Worm (Caenorhabditis elegans) whole organism, L4/young adult: Measurements from ENCODE around the gene affl-2.

Experiments
- W03F9.2 ChIP-seq: fragments of 150-350 bp; optimal IDR thresholded peaks from 2 replicates; lab custom pipeline; 2014; ENCODE audit warnings: missing biosample characterization, missing genetic modification characterization
- dao-5 ChIP-seq: sonication (generic microtip); optimal IDR thresholded peaks from 2 replicates; lab custom pipeline; 2016; ENCODE audit warnings: missing genotype, missing genetic modification characterization, moderate library complexity, missing compliant biosample characterization
- him-1 ChIP-seq: sonication (generic microtip); optimal IDR thresholded peaks from 2 replicates; lab custom pipeline; 2016; ENCODE audit warnings: missing genotype, missing genetic modification reagents, missing genetic modification characterization, missing compliant biosample characterization

DNA sequence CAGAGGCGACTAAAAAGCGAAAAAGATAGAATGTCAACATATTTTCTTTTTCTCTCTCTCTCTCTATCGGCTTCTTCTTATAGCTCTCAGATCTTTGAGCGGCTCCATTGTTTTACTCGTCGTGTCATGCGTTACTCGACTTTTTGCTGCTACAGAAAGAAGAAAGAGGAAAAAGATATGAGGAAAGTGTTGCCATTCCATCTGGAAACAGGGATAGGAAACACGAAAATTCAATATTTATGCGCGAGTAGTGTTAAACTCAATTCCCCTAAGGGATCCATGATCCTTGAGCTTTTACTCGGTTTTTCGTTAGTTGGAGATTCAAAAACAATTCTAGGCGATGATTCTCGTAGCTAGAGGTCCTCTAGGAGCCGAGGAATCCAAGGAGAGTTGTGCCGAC is 21.1 kb downstream of the affl-2 start:
- TF ChIP-seq him-1 (tag; lab: Kevin White, UChicago), result no peak
- no peak for TF ChIP-seq dao-5 (tag; lab: Kevin White, UChicago)
- TF ChIP-seq W03F9.2 (tag; lab: Kevin White, UChicago), result no peak
